Fruit fly (Drosophila melanogaster) whole organism, larva: ENCODE results near the gene CG15431.

Experiments used
- noc ChIP-seq: fragments of 200-800 bp; sonication (Bioruptor generic); optimal IDR thresholded peaks from 3 replicates; lab custom pipeline; 2019; ENCODE audit warnings: missing biosample characterization, mild to moderate bottlenecking, missing genetic modification characterization, moderate library complexity

Gene CG15431

DNA sequence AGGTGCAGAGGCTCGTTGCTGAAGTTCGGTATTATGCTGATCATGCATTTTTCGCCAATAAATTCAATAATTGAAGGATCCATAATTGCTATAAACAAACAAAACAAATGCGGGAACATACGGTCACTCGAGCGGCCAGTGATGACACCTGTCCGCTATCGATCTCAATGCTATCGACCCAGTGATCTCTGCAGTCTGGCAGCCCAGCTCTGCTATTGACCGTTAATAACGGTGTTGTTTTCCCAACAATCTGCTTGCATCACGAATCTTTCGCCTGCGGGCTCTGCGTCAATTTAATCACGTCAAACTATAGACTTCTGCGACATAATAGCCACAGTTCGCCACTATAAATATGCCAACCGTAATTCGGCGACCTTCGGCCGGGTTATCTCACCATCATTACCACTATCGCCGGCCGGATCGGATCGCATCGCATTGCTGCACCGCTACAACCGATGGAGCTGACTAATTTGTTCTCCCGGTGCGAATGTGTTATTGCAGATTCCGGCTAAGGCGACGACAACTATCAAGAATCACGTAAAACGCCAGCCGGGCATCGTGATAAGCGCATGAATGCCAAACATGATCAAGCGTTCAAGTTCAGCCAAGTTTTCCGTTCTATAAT lies 54.0 kb downstream of the CG15431 start, which contains the start of gene Psf2:
Gene Psf2 (minus strand): TSS at position 431 of the 625 bp plus-strand sequence.
- no peak for TF ChIP-seq noc

- TF ChIP-seq noc = no peak
Measured at dm6 chr2L:4385387-4386279, 55.4 kb downstream of the CG15431 start, which contains the start of gene Vps53. Vps53 (minus strand) TSS chr2L:4386062.

- TF ChIP-seq noc = no peak
Measured at dm6 chr2L:4382522-4382921, 58.6 kb downstream of the CG15431 start, which contains the start of gene CG17612. CG17612 (minus strand) TSS chr2L:4382735.

- TF ChIP-seq noc = no peak
Measured at dm6 chr2L:4378380-4378779, 62.7 kb downstream of the CG15431 start.

DNA sequence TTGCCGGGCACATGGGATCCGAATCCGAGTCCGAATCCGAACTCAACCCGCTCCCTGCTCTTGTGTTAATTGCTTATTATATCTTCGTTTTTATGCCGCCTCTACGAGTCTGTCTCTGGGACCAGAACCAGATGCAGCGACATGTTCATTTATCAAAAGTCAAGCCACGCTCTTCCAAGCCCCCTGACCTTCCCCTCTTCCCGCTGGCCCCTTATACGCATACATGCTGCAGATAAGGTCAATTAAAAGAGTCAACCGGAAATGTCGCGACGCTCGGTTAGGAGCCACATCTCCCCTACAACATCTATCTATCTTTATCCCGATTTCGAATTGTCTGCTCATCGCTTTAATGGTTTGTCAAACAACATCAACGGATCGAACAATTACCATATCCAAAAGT lies 63.3 kb downstream of the CG15431 start:
- TF ChIP-seq noc = no peak

dm6 chr2L:4375035-4376009 lies 65.8 kb downstream of the CG15431 start:
- TF ChIP-seq noc = no peak

- TF ChIP-seq noc = no peak
Measured at dm6 chr2L:4372802-4373570, 68.1 kb downstream of the CG15431 start.

DNA sequence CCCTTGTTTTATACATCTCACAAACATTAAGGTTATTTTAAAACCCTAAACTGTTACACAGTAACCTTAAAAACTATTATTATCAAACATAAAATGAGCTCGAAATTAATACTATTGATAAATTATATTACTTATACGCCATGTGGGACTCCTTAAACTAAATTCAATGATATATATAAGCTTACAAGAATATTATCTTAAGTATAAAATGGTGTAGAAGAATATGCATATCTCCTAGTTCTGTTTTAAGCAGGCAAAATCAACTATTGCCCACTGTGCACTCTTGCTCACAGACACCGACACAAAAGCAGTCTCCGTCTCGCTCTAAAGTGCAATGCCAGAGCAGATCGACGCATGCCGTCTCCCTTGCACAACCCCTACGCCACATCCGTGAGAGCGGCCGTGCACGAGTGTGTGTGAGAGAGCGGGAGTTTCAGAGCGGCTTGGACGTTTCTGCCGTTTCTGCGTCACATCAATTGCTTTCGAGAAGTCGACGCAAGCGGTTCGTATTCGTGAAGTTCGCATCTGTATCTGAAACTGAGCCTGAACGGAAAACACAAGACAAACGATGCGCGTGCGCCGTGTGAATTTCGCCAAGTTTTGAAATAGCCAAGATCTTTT lies 69.5 kb downstream of the CG15431 start:
- no peak for TF ChIP-seq noc

DNA sequence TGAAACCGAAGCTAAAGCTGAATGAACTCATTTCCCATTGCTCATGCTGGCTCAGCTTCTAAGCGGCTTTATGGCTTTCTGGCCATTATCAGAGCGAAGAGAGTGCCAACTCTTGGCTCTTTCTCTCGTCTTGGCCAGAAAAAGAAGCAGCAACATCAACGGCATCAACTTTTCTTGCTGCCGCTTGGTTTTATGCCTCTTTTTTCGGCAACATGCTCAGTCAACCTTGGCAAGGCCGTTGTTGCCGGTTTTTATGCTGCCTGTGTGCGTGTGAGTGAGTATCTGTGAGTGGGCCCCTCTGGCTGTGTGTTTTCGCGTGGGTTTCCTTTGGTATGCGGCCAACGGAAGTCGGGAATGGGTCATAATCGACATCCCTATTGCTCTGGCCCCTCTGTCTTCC lies 70.5 kb downstream of the CG15431 start:
- TF ChIP-seq noc = no peak

DNA sequence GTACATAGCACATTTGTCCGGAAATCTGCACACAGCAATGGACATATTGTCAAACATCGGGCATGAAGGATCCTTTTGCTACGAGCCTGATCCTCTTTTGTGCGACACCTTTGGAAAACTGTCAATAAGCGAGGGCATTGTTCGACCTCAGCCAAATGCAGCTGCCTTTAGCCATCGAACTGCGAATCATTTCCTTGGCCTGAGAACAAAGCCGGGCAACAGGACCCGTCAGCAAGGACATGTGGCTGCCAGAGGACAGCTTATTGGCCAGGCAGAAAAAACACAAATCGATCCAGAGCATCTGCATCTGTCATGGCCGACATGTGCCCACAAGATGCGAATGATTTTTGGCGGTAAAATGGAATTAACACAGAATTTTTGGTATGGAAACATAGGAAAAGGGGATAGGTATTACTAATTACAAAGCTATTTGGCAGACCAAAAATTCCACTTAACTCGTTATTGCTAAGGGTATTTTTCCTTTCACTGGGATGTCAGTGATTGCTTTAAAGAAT lies 71.0 kb downstream of the CG15431 start:
- no peak for TF ChIP-seq noc

DNA sequence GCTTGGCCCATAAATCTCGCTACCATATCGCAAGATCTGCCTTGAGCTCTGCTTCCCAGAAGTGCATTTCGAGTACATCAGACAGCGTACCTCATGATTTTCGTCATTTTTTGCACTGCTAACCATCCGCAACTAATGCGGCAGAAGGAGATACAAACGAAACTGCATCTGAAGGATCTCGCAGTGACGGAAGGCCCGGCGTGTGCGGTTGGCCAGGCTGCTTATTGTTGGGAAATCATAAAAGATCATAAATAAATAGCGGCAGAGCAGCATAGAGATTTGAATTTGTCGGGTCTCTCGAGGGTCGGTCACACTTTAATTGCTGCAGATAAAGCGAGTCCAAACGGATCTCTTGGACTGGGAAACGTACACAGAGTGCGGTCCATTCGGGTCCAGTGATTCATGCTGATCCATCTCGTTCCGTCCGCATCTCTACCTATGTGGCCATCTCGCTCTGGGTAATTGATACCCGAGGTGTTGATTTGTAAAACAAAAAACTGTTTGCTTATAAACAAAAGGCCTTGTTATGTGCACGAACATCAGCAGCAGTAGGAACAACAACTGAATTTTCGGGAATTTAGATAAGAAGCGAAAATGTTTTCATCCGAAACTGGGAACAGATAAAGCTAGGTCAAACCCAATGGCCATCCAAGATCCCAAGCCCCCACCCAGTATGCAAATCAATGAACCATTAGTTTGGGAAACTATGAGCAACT lies 72.4 kb downstream of the CG15431 start:
- TF ChIP-seq noc = no peak

DNA sequence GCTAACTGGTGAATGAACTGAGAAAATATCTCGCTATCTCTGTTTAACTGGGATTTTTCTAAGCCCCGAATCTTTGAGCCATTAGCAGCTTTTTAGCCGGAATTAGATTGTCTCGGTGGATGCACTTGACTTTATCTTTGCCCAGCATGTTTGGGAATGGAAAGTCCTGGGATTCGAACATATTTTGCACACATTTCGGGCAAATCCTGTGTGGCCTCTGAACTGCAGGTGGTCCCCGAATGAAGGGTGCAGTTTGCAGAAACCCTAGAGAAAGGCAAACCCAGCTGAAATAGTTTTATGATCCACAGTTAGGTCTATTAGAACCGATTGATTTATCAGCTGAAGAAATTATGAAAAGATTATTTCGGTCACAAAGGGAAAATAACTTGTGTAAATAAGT lies 74.4 kb downstream of the CG15431 start:
- TF ChIP-seq noc = no peak

dm6 chr2L:4365792-4366326 lies 75.2 kb downstream of the CG15431 start:
- TF ChIP-seq noc = no peak

- no peak for TF ChIP-seq noc
Measured at dm6 chr2L:4364914-4365313, 76.2 kb downstream of the CG15431 start.
